Worm (Caenorhabditis elegans) whole organism, L1 larva: ENCODE measurements around the gene srx-73.

ENCODE experiments used
- C34B4.2 ChIP-seq: sonication (generic microtip); optimal IDR thresholded peaks from 2 replicates; lab custom pipeline; 2017; ENCODE audit warnings: mild to moderate bottlenecking, missing genetic modification characterization, missing compliant biosample characterization
- F16B12.6 ChIP-seq: fragments of 150-350 bp; optimal IDR thresholded peaks from 2 replicates; lab custom pipeline; 2014; ENCODE audit warnings: missing biosample characterization, missing genetic modification characterization
- Y116A8C.19 ChIP-seq: sonication (generic microtip); optimal IDR thresholded peaks from 2 replicates; lab custom pipeline; 2016; ENCODE audit warnings: missing compliant biosample characterization, missing genetic modification characterization, borderline replicate concordance
- alr-1 ChIP-seq: fragments of 200-800 bp; sonication (Bioruptor generic); optimal IDR thresholded peaks from 2 replicates; lab custom pipeline; 2018; ENCODE audit warnings: borderline replicate concordance, mild to moderate bottlenecking, missing genetic modification characterization, missing compliant biosample characterization
- ceh-90 ChIP-seq: sonication (generic microtip); optimal IDR thresholded peaks from 2 replicates; lab custom pipeline; 2016; ENCODE audit warnings: missing genetic modification characterization, missing compliant biosample characterization
- dpl-1 ChIP-seq, 3 experiments: fragments of 150-350 bp in 2 of 3; sonication (generic microtip) in 1 of 3; optimal IDR thresholded peaks; 2 replicates each; lab custom pipeline; 2014 to 2017; ENCODE audit warnings: missing biosample characterization in 3 of 3, missing genetic modification characterization in 3 of 3, missing genetic modification reagents in 3 of 3
- efl-3 ChIP-seq: fragments of 200-800 bp; sonication (Bioruptor generic); optimal IDR thresholded peaks from 2 replicates; lab custom pipeline; 2018; ENCODE audit warnings: mild to moderate bottlenecking, missing genetic modification characterization, missing compliant biosample characterization
- egl-27 ChIP-seq, 2 experiments: fragments of 150-350 bp in 1 of 2; sonication (generic microtip); optimal IDR thresholded peaks; 3 replicates each; lab custom pipeline; 2017 to 2018; ENCODE audit warnings: missing biosample characterization in 2 of 2, missing genetic modification characterization in 2 of 2, missing genetic modification reagents in 2 of 2
- elt-3 ChIP-seq, 6 experiments: fragments of 150-350 bp in 1 of 6; sonication (generic microtip); optimal IDR thresholded peaks; 2 replicates each; lab custom pipeline; 2017 to 2018; ENCODE audit warnings: missing biosample characterization in 6 of 6, missing genetic modification characterization in 6 of 6, inconsistent platforms in 1 of 6
- fkh-4 ChIP-seq: sonication (generic microtip); optimal IDR thresholded peaks from 2 replicates; lab custom pipeline; 2016; ENCODE audit warnings: missing compliant biosample characterization, missing genetic modification characterization, borderline replicate concordance
- fkh-8 ChIP-seq: sonication (generic microtip); optimal IDR thresholded peaks from 2 replicates; lab custom pipeline; 2016; ENCODE audit warnings: mild to moderate bottlenecking, missing genetic modification characterization, missing compliant biosample characterization
- hlh-17 ChIP-seq: fragments of 200-800 bp; sonication (Bioruptor generic); optimal IDR thresholded peaks from 2 replicates; lab custom pipeline; 2018; ENCODE audit warnings: missing genetic modification characterization, mild to moderate bottlenecking, missing compliant biosample characterization, moderate library complexity, borderline replicate concordance
- irx-1 ChIP-seq: sonication (generic microtip); optimal IDR thresholded peaks from 2 replicates; lab custom pipeline; 2016; ENCODE audit warnings: missing genetic modification characterization, missing compliant biosample characterization
- jun-1 ChIP-seq: fragments of 150-350 bp; optimal IDR thresholded peaks from 2 replicates; lab custom pipeline; 2014; ENCODE audit warnings: missing biosample characterization, missing genetic modification reagents, missing genetic modification characterization
- lin-13 ChIP-seq: fragments of 150-350 bp; optimal IDR thresholded peaks from 2 replicates; lab custom pipeline; 2014; ENCODE audit warnings: missing biosample characterization, missing genetic modification reagents, missing genetic modification characterization
- lin-15B ChIP-seq: fragments of 150-350 bp; sonication (generic microtip); optimal IDR thresholded peaks from 3 replicates; lab custom pipeline; 2014; ENCODE audit warnings: missing biosample characterization, missing genetic modification characterization
- lsy-2 ChIP-seq, 2 experiments: fragments of 150-350 bp; optimal IDR thresholded peaks; 2 replicates each; lab custom pipeline; 2014; ENCODE audit warnings: missing biosample characterization in 2 of 2, missing genetic modification characterization in 2 of 2
- mab-9 ChIP-seq: fragments of 200-800 bp; sonication (Bioruptor generic); IDR thresholded peaks from 2 replicates; pipeline ENCODE4 v1.3.6; 2022; ENCODE audit warnings: missing genetic modification reagents, missing genetic modification characterization, missing compliant biosample characterization
- mep-1 ChIP-seq: fragments of 150-350 bp; optimal IDR thresholded peaks from 2 replicates; lab custom pipeline; 2014; ENCODE audit warnings: missing biosample characterization, missing genetic modification characterization
- nhr-11 ChIP-seq: fragments of 150-350 bp; optimal IDR thresholded peaks from 2 replicates; lab custom pipeline; 2014; ENCODE audit warnings: missing biosample characterization, missing genetic modification characterization
- nhr-76 ChIP-seq: sonication (generic microtip); optimal IDR thresholded peaks from 2 replicates; lab custom pipeline; 2017; ENCODE audit warnings: missing biosample characterization, missing genetic modification characterization
- nhr-84 ChIP-seq: sonication (generic microtip); optimal IDR thresholded peaks from 2 replicates; lab custom pipeline; 2017; ENCODE audit warnings: missing biosample characterization, missing genetic modification characterization
- nhr-90 ChIP-seq: sonication (generic microtip); optimal IDR thresholded peaks from 2 replicates; lab custom pipeline; 2016; ENCODE audit warnings: mild to moderate bottlenecking, missing genetic modification characterization, missing compliant biosample characterization; ENCODE audit not compliant: poor library complexity
- pag-3 ChIP-seq: sonication (generic microtip); optimal IDR thresholded peaks from 2 replicates; lab custom pipeline; 2017; ENCODE audit warnings: missing genetic modification characterization, mild to moderate bottlenecking, missing compliant biosample characterization, antibody characterized with exemption, borderline replicate concordance; ENCODE audit not compliant: insufficient read depth
- pqm-1 ChIP-seq: sonication (generic microtip); optimal IDR thresholded peaks from 3 replicates; lab custom pipeline; 2017; ENCODE audit warnings: missing biosample characterization, missing genetic modification characterization
- rnt-1 ChIP-seq: sonication (generic microtip); optimal IDR thresholded peaks from 2 replicates; lab custom pipeline; 2016; ENCODE audit warnings: mild to moderate bottlenecking, missing genetic modification characterization, moderate library complexity, missing compliant biosample characterization
- skn-1 ChIP-seq: fragments of 150-350 bp; optimal IDR thresholded peaks from 2 replicates; lab custom pipeline; 2014; ENCODE audit warnings: missing biosample characterization, missing genetic modification characterization
- snu-23 ChIP-seq: sonication (generic microtip); optimal IDR thresholded peaks from 2 replicates; lab custom pipeline; 2016; ENCODE audit warnings: missing genetic modification characterization, missing compliant biosample characterization
- sup-37 ChIP-seq: fragments of 200-800 bp; sonication (Bioruptor generic); optimal IDR thresholded peaks from 2 replicates; lab custom pipeline; 2018; ENCODE audit warnings: mild to moderate bottlenecking, missing genetic modification characterization, missing compliant biosample characterization
- tlp-1 ChIP-seq: fragments of 150-350 bp; optimal IDR thresholded peaks from 2 replicates; lab custom pipeline; 2014; ENCODE audit warnings: missing biosample characterization, missing genetic modification characterization
- unc-130 ChIP-seq: fragments of 150-350 bp; optimal IDR thresholded peaks from 2 replicates; lab custom pipeline; 2017; ENCODE audit warnings: missing biosample characterization, missing genetic modification characterization, inconsistent platforms
- unc-62 ChIP-seq: fragments of 150-350 bp; optimal IDR thresholded peaks from 2 replicates; lab custom pipeline; 2014; ENCODE audit warnings: missing biosample characterization, missing genetic modification reagents, missing genetic modification characterization
- unc-98 ChIP-seq: fragments of 200-800 bp; sonication (Bioruptor generic); IDR thresholded peaks from 2 replicates; pipeline ENCODE4 v1.3.6; 2022; ENCODE audit warnings: missing genetic modification characterization, missing compliant biosample characterization
- xbp-1 ChIP-seq: sonication (generic microtip); optimal IDR thresholded peaks from 2 replicates; lab custom pipeline; 2016; ENCODE audit warnings: missing genetic modification characterization, missing compliant biosample characterization
- zag-1 ChIP-seq: fragments of 150-350 bp; optimal IDR thresholded peaks from 2 replicates; lab custom pipeline; 2014; ENCODE audit warnings: missing biosample characterization, missing genetic modification characterization
- ztf-11 ChIP-seq, 2 experiments: sonication (generic microtip); optimal IDR thresholded peaks; 2 replicates each; lab custom pipeline; 2016 to 2017; ENCODE audit warnings: missing genetic modification characterization in 2 of 2, missing biosample characterization in 1 of 2, missing compliant biosample characterization in 1 of 2
- ztf-4 ChIP-seq: fragments of 150-350 bp; optimal IDR thresholded peaks from 2 replicates; lab custom pipeline; 2014; ENCODE audit warnings: missing biosample characterization, missing genetic modification characterization

The srx-73 gene

ce11 chrV:4676092-4676491, 10.5 kb upstream of the srx-73 start, which contains the start of gene K03B4.6 (continued):
- no peak for TF ChIP-seq egl-27 (tag; optimal IDR thresholded peaks at IDR 0.05; lab: Kevin White, UChicago)
- TF ChIP-seq unc-62 (GFP tag; lab: Kevin White, UChicago): no peak
- TF ChIP-seq skn-1 (tag; lab: Kevin White, UChicago): no peak
- TF ChIP-seq, all 84 proteins: peak for 0

ce11 chrV:4674506-4674905, 9.0 kb upstream of the srx-73 start, which contains the start of gene K03B4.8:
Gene K03B4.8 (minus strand): TSS chrV:4674606.
- TF ChIP-seq elt-3 (tag; optimal IDR thresholded peaks at IDR 0.05; lab: Kevin White, UChicago) (no peak), mep-1 (no peak), lsy-2 (tag; optimal IDR thresholded peaks at IDR 0.05; lab: Kevin White, UChicago) (no peak), xbp-1 (no peak), rnt-1 (tag; lab: Kevin White, UChicago) (no peak), tlp-1 (tag; lab: Kevin White, UChicago) (no peak), nhr-11 (tag; lab: Kevin White, UChicago) (no peak)
- TF ChIP-seq, all 84 proteins: peak for 0

- no peak for TF ChIP-seq dpl-1 (GFP tag; optimal IDR thresholded peaks at IDR 0.05; lab: Kevin White, UChicago)
- TF ChIP-seq nhr-84 (tag; lab: Kevin White, UChicago): no peak
- TF ChIP-seq ztf-4 (tag; lab: Kevin White, UChicago): no peak
- TF ChIP-seq alr-1 (tag; lab: Kevin White, UChicago): no peak
- no peak for TF ChIP-seq egl-27 (tag; optimal IDR thresholded peaks at IDR 0.05; lab: Kevin White, UChicago)
- TF ChIP-seq fkh-8 (tag; lab: Kevin White, UChicago): no peak
- TF ChIP-seq sup-37: no peak
- no peak for TF ChIP-seq ztf-11 (tag; optimal IDR thresholded peaks at IDR 0.05; lab: Kevin White, UChicago)
- no peak for TF ChIP-seq pag-3 (tag; lab: Kevin White, UChicago)
- TF ChIP-seq ceh-90 (tag; lab: Kevin White, UChicago): no peak
- no peak for TF ChIP-seq pqm-1 (tag; lab: Kevin White, UChicago)
- TF ChIP-seq snu-23 (GFP tag; lab: Kevin White, UChicago): no peak
These were observed 6.9 kb upstream of the srx-73 start, which contains the start of gene K03B4.9 for ce11 chrV:4672487-4672886. Gene K03B4.9 (minus strand): TSS chrV:4672587.

- TF ChIP-seq ceh-90 (tag; lab: Kevin White, UChicago) (no peak), fkh-4 (no peak), zag-1 (no peak), C34B4.2 (tag; lab: Kevin White, UChicago) (no peak), Y116A8C.19 (no peak), mep-1 (no peak), lsy-2 (tag; optimal IDR thresholded peaks at IDR 0.05; lab: Kevin White, UChicago) (no peak), unc-130 (no peak), lin-13 (GFP tag; lab: Kevin White, UChicago) (no peak), F16B12.6 (no peak), irx-1 (tag; lab: Kevin White, UChicago) (no peak), nhr-90 (no peak), lin-15B (no peak), nhr-76 (tag; lab: Kevin White, UChicago) (no peak), unc-98 (GFP tag; lab: Robert Waterston, UW) (no peak), efl-3 (GFP tag; lab: Kevin White, UChicago) (no peak), mab-9 (GFP tag; lab: Robert Waterston, UW) (no peak), hlh-17 (GFP tag; lab: Kevin White, UChicago) (no peak), jun-1 (tag; lab: Kevin White, UChicago) (no peak)
These were observed 3.1 kb upstream of the srx-73 start, which contains the start of gene srx-77 for ce11 chrV:4668636-4669035. Gene srx-77 (minus strand): TSS chrV:4668736.
